Worm (Caenorhabditis elegans): ENCODE measurements around the gene ncs-5.

- no peak for TF ChIP-seq unc-39 (tag; optimal IDR thresholded peaks at IDR 0.05)
- no peak for TF ChIP-seq skn-1 (tag; optimal IDR thresholded peaks at IDR 0.05)
- no peak for TF ChIP-seq ama-1 (optimal IDR thresholded peaks at IDR 0.05)
- TF ChIP-seq alr-1 (tag; optimal IDR thresholded peaks at IDR 0.05), result no peak
- no peak for TF ChIP-seq elt-1 (tag; optimal IDR thresholded peaks at IDR 0.05)
- TF ChIP-seq ztf-11 (tag; optimal IDR thresholded peaks at IDR 0.05), result no peak
- TF ChIP-seq ceh-16 (tag; optimal IDR thresholded peaks at IDR 0.05), result no peak
These were observed 39.0 kb upstream of the ncs-5 start for ce11 chrV:18780605-18781004.

Data from whole organism, L2 larva.